Worm (Caenorhabditis elegans): ENCODE results near the gene cutl-5.

cutl-5 gene

DNA sequence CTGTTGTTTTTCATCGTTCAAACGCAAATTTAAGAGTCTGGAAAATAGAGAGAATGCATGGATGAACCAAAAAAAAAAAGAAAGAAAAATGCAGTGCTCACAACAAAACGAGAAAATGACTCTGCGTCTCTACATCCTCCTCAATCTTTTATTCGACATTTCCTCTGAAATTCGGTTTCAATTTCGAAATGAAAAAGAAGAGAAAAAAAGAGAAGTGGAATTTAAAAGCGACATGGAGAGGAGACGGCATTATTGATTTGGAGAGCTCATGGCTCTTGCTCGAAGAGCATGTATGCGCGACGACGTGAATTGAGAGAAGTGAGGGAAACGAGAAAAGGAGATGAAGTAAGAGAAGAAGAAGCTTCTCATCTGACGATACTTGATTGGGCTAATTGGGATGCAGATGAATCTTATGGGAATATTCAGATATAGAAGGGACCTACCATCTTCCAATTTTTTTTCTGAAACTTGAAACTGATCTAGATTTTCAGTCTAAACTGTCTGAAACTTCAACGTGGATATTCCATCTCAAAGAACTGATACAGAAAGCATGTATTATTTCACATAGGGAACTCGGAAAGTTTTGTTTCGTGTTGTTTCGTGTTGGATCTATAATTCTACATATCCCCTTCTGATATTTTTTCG lies 4.6 kb downstream of the cutl-5 start:
- TF ChIP-seq Y79H2A.3 (GFP tag; conservative IDR thresholded peaks at IDR 0.05) (no peak), F10E7.11 (tag; optimal IDR thresholded peaks at IDR 0.05) (peak; percentile 21)

DNA sequence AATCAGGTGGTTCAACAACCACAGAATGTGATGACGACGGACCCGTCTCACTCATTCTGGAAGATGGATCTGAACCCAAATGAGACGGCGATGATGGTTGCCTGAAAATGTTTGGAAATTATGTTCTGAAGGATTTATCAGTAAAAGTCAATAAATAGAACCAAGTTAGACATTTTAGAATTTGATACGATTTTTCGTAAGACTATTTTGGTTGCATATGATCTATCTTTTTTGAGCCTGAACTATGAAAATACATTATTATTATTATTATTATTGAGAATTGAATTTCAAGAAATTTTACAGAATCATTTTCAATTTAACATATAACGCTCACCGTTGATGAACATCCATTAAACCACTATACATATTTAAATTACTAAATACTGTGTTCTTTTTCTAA lies 5.8 kb downstream of the cutl-5 start, which contains the start of gene F10E7.9:
Gene F10E7.9, minus strand, starts transcription at position 101 of the 400 bp plus-strand sequence.
- TF ChIP-seq sptf-2 (GFP tag; optimal IDR thresholded peaks at IDR 0.05) (no peak), attf-3 (GFP tag; conservative IDR thresholded peaks at IDR 0.05) (no peak), egrh-3 (GFP tag; IDR thresholded peaks at IDR 0.05) (no peak), ZK185.1 (tag; optimal IDR thresholded peaks at IDR 0.05; ENCODE audit: poor library complexity, severe bottlenecking) (no peak), egl-18 (GFP tag; IDR thresholded peaks at IDR 0.05) (no peak), ztf-22 (GFP tag; optimal IDR thresholded peaks at IDR 0.05) (no peak), dpff-1 (tag; optimal IDR thresholded peaks at IDR 0.05) (no peak), dox-1 (GFP tag; IDR thresholded peaks at IDR 0.05) (no peak)

- TF ChIP-seq Y56A3A.18 (GFP tag; IDR thresholded peaks at IDR 0.05) (no peak), ztf-22 (GFP tag; optimal IDR thresholded peaks at IDR 0.05) (no peak), cebp-2 (GFP tag; IDR thresholded peaks at IDR 0.05) (no peak), zim-3 (tag; optimal IDR thresholded peaks at IDR 0.05) (no peak), aptf-2 (GFP tag; conservative IDR thresholded peaks at IDR 0.05) (no peak), unc-130 (GFP tag; optimal IDR thresholded peaks at IDR 0.05) (no peak), ceh-27 (GFP tag; optimal IDR thresholded peaks at IDR 0.05) (no peak), snpc-3.4 (tag; optimal IDR thresholded peaks at IDR 0.05) (peak; percentile 3), F39B2.1 (GFP tag; IDR thresholded peaks at IDR 0.05) (peak; percentile 51; the same call in 1 of the 2 replicates), athp-1 (tag; optimal IDR thresholded peaks at IDR 0.05) (no peak), snpc-1.3 (tag; optimal IDR thresholded peaks at IDR 0.05; ENCODE audit: insufficient read depth) (no peak), attf-6 (GFP tag; IDR thresholded peaks at IDR 0.05) (peak; percentile 43; the same call in 1 of the 2 replicates), madf-3 (GFP tag; IDR thresholded peaks at IDR 0.05) (0 out of 2 replicates have a peak, but pooled peaks have one; percentile 6), ztf-3 (GFP tag; optimal IDR thresholded peaks at IDR 0.05) (no peak), K12H6.12 (tag; optimal IDR thresholded peaks at IDR 0.05) (no peak), ekl-4 (GFP tag; IDR thresholded peaks at IDR 0.05) (peak; percentile 62; the same call in 1 of the 2 replicates), ccch-3 (GFP tag; optimal IDR thresholded peaks at IDR 0.05) (no peak), xnd-1 (tag; optimal IDR thresholded peaks at IDR 0.05) (no peak), lin-54 (GFP tag; optimal IDR thresholded peaks at IDR 0.05) (peak; percentile 25), ztf-28 (GFP tag; IDR thresholded peaks at IDR 0.05) (no peak), madf-6 (GFP tag; IDR thresholded peaks at IDR 0.05) (peak; percentile 67), sptf-2 (GFP tag; optimal IDR thresholded peaks at IDR 0.05) (no peak), lsy-27 (tag; optimal IDR thresholded peaks at IDR 0.05; ENCODE audit: borderline replicate concordance, insufficient read depth) (no peak), hmg-20 (GFP tag; IDR thresholded peaks at IDR 0.05) (no peak), F10E7.11 (tag; optimal IDR thresholded peaks at IDR 0.05) (no peak), egl-18 (GFP tag; IDR thresholded peaks at IDR 0.05) (no peak), efl-1 (GFP tag; optimal IDR thresholded peaks at IDR 0.05) (no peak), pbrm-1 (GFP tag; IDR thresholded peaks at IDR 0.05) (no peak), cebp-1 (GFP tag; IDR thresholded peaks at IDR 0.05) (no peak), cebp-1 (tag; optimal IDR thresholded peaks at IDR 0.05) (no peak), attf-3 (GFP tag; conservative IDR thresholded peaks at IDR 0.05) (no peak), nfya-1 (tag; optimal IDR thresholded peaks at IDR 0.05; ENCODE audit: borderline replicate concordance, insufficient read depth) (no peak), F37B4.10 (GFP tag; IDR thresholded peaks at IDR 0.05) (no peak), F49E8.2 (tag; optimal IDR thresholded peaks at IDR 0.05; ENCODE audit: insufficient read depth) (no peak), somi-1 (GFP tag; optimal IDR thresholded peaks at IDR 0.05) (no peak), ets-4 (GFP tag; optimal IDR thresholded peaks at IDR 0.05) (no peak), hmg-1.2 (GFP tag; IDR thresholded peaks at IDR 0.05) (no peak), gei-17 (GFP tag; optimal IDR thresholded peaks at IDR 0.05) (no peak)
Observed at ce11 chrII:7106313-7106712, 9.4 kb downstream of the cutl-5 start.
